Fruit fly (Drosophila melanogaster): ENCODE data around the gene CG5854.
A peak's percentile ranks its signal among the peaks of the same experiment; 100 is the strongest.

The CG5854 gene

dm6 chr3R:23958091-23958838, 24.6 kb downstream of the CG5854 start, which contains the start of the genes GluProRS and AP-1sigma (continued):
- peak; percentile 89 for TF ChIP-seq vfl (GFP tag; optimal IDR thresholded peaks at IDR 0.05)
- peak; percentile 93 for TF ChIP-seq Hr3 (GFP tag; optimal IDR thresholded peaks at IDR 0.05)
- TF ChIP-seq repo (GFP tag; optimal IDR thresholded peaks at IDR 0.05), result peak; percentile 50
- TF ChIP-seq amos (GFP tag; IDR thresholded peaks at IDR 0.05; ENCODE audit: partially characterized antibody), result peak; percentile 92
- peak in 1 of 2 experiments; percentile 39 for TF ChIP-seq Hr78 (GFP tag; optimal IDR thresholded peaks at IDR 0.05)
- TF ChIP-seq cg (GFP tag; optimal IDR thresholded peaks at IDR 0.05), result peak; percentile 90
- TF ChIP-seq CrebB (tag; optimal IDR thresholded peaks at IDR 0.05), result peak; percentile 67
- peak; percentile 90 for TF ChIP-seq Sox102F (GFP tag; optimal IDR thresholded peaks at IDR 0.05)
- peak; percentile 56 for TF ChIP-seq grn (GFP tag; optimal IDR thresholded peaks at IDR 0.05)
- peak; percentile 94 for TF ChIP-seq CG12659 (GFP tag; optimal IDR thresholded peaks at IDR 0.05)
- peak; percentile 94 for TF ChIP-seq ase (GFP tag; IDR thresholded peaks at IDR 0.05)
- TF ChIP-seq ttk (GFP tag; IDR thresholded peaks at IDR 0.05), result peak; percentile 95
- peak; percentile 93 for TF ChIP-seq danr (GFP tag; IDR thresholded peaks at IDR 0.05)
- peak; percentile 95 for TF ChIP-seq Mrtf (GFP tag; IDR thresholded peaks at IDR 0.05)
- peak; percentile 30 for TF ChIP-seq NC2α (GFP tag; optimal IDR thresholded peaks at IDR 0.05)
- TF ChIP-seq CG3838 (GFP tag; optimal IDR thresholded peaks at IDR 0.05), result peak; percentile 77
- peak; percentile 78 for TF ChIP-seq CG4360 (GFP tag; IDR thresholded peaks at IDR 0.05)
- peak; percentile 80 for TF ChIP-seq CG15514 (GFP tag; optimal IDR thresholded peaks at IDR 0.05)
- no peak for TF ChIP-seq abd-A (tag; optimal IDR thresholded peaks at IDR 0.05)
- peak; percentile 93 for TF ChIP-seq otp (GFP tag; IDR thresholded peaks at IDR 0.05)
- TF ChIP-seq CG9727 (GFP tag; optimal IDR thresholded peaks at IDR 0.05), result peak; percentile 93
- peak; percentile 14 for TF ChIP-seq Dp (GFP tag; optimal IDR thresholded peaks at IDR 0.05)
- peak; percentile 84 for TF ChIP-seq CG3281 (GFP tag; optimal IDR thresholded peaks at IDR 0.05)
- peak; percentile 87 for TF ChIP-seq Poxn (GFP tag; IDR thresholded peaks at IDR 0.05)
- TF ChIP-seq row (GFP tag; IDR thresholded peaks at IDR 0.05), result peak; percentile 99
- peak; percentile 92 for TF ChIP-seq HmgZ (tag; optimal IDR thresholded peaks at IDR 0.05)
- TF ChIP-seq fd3F (GFP tag; optimal IDR thresholded peaks at IDR 0.05), result peak; percentile 84
- peak; percentile 58 for TF ChIP-seq Jarid2 (GFP tag; optimal IDR thresholded peaks at IDR 0.05)
- peak; percentile 93 for TF ChIP-seq Oaz (GFP tag; IDR thresholded peaks at IDR 0.05)
- TF ChIP-seq CG5245 (GFP tag; optimal IDR thresholded peaks at IDR 0.05), result peak; percentile 92
- peak; percentile 92 for TF ChIP-seq CG12155 (GFP tag; optimal IDR thresholded peaks at IDR 0.05)
- peak; percentile 95 for TF ChIP-seq CG17328 (GFP tag; IDR thresholded peaks at IDR 0.05)
- TF ChIP-seq az2 (GFP tag; optimal IDR thresholded peaks at IDR 0.05), result peak; percentile 92
- TF ChIP-seq sqz (GFP tag; optimal IDR thresholded peaks at IDR 0.05), result peak; percentile 12
- peak; percentile 95 for TF ChIP-seq ranshi (GFP tag; IDR thresholded peaks at IDR 0.05)
- TF ChIP-seq Kr (GFP tag; optimal IDR thresholded peaks at IDR 0.05), result no peak
- peak; percentile 95 for TF ChIP-seq Ada2b (GFP tag; IDR thresholded peaks at IDR 0.05)
- peak; percentile 72 for TF ChIP-seq CG9437 (GFP tag; optimal IDR thresholded peaks at IDR 0.05)
- TF ChIP-seq tup (GFP tag; optimal IDR thresholded peaks at IDR 0.05), result peak; percentile 82
- TF ChIP-seq CG7271 (tag; optimal IDR thresholded peaks at IDR 0.05), result peak; percentile 63
- TF ChIP-seq Ets65A (GFP tag), result peak; percentile 99
- TF ChIP-seq CG11398 (GFP tag; optimal IDR thresholded peaks at IDR 0.05), result peak; percentile 28
- TF ChIP-seq mld (GFP tag; IDR thresholded peaks at IDR 0.05; ENCODE audit: partially characterized antibody), result peak; percentile 86; the same call in 2 of the 3 replicates
- peak; percentile 93 for TF ChIP-seq Bgb (GFP tag; IDR thresholded peaks at IDR 0.05; ENCODE audit: partially characterized antibody)
- TF ChIP-seq ftz-f1 (GFP tag; optimal IDR thresholded peaks at IDR 0.05), result peak; percentile 80
- peak; percentile 92 for TF ChIP-seq CG14710 (tag; optimal IDR thresholded peaks at IDR 0.05)
- TF ChIP-seq Med (GFP tag), result peak; percentile 98
- TF ChIP-seq caup (GFP tag; optimal IDR thresholded peaks at IDR 0.05; ENCODE audit: severe bottlenecking), result peak; percentile 80
- TF ChIP-seq dpn (GFP tag; optimal IDR thresholded peaks at IDR 0.05), result peak; percentile 89 to 94
